Worm (Caenorhabditis elegans) whole organism, L4 larva: Measurements from ENCODE around the gene rme-4.

Experiments used
- ZK546.5 ChIP-seq, 2 experiments: sonication (generic microtip); optimal IDR thresholded peaks; 2 replicates each; lab custom pipeline; 2017; ENCODE audit warnings: missing biosample characterization in 2 of 2, missing genetic modification characterization in 2 of 2
- egl-27 ChIP-seq: sonication (generic microtip); optimal IDR thresholded peaks from 3 replicates; lab custom pipeline; 2017; ENCODE audit warnings: missing biosample characterization, missing genetic modification reagents, missing genetic modification characterization
- fkh-10 ChIP-seq: fragments of 150-350 bp; optimal IDR thresholded peaks from 2 replicates; lab custom pipeline; 2014; ENCODE audit warnings: missing biosample characterization, missing genetic modification reagents, missing genetic modification characterization
- fos-1 ChIP-seq: fragments of 150-350 bp; optimal IDR thresholded peaks from 2 replicates; lab custom pipeline; 2014; ENCODE audit warnings: missing biosample characterization, missing genetic modification characterization
- gei-8 ChIP-seq: fragments of 200-800 bp; sonication (Bioruptor generic); optimal IDR thresholded peaks from 2 replicates; lab custom pipeline; 2018; ENCODE audit warnings: mild to moderate bottlenecking, missing genetic modification characterization, missing compliant biosample characterization
- jun-1 ChIP-seq: fragments of 150-350 bp; optimal IDR thresholded peaks from 2 replicates; lab custom pipeline; 2014; ENCODE audit warnings: missing biosample characterization, missing genetic modification reagents, missing genetic modification characterization
- lin-15B ChIP-seq: fragments of 150-350 bp; sonication (generic microtip); optimal IDR thresholded peaks from 3 replicates; lab custom pipeline; 2014; ENCODE audit warnings: missing biosample characterization, missing genetic modification characterization
- madf-9 ChIP-seq: fragments of 200-800 bp; sonication (Bioruptor generic); conservative IDR thresholded peaks from 2 replicates; pipeline ENCODE4 v1.3.6; 2022; ENCODE audit warnings: missing genetic modification reagents, missing genetic modification characterization, missing compliant biosample characterization
- nhr-76 ChIP-seq: fragments of 150-350 bp; optimal IDR thresholded peaks from 2 replicates; lab custom pipeline; 2014; ENCODE audit warnings: missing biosample characterization, missing genetic modification characterization
- pha-4 ChIP-seq, 2 experiments: fragments of 150-350 bp in 1 of 2; fragments of 200-800 bp in 1 of 2; sonication (Bioruptor generic) in 1 of 2; IDR thresholded peaks in 1 of 2; optimal IDR thresholded peaks in 1 of 2; 2 replicates each; pipeline versions ENCODE4 v1.3.6 to Lab custom; 2014 to 2022; ENCODE audit warnings: missing genetic modification characterization in 2 of 2, missing genetic modification reagents in 2 of 2, missing biosample characterization in 1 of 2, missing compliant biosample characterization in 1 of 2
- unc-130 ChIP-seq: sonication (generic microtip); optimal IDR thresholded peaks from 2 replicates; lab custom pipeline; 2016; ENCODE audit warnings: missing genetic modification reagents, missing genetic modification characterization, missing compliant biosample characterization
- unc-39 ChIP-seq: sonication (generic microtip); optimal IDR thresholded peaks from 2 replicates; lab custom pipeline; 2017; ENCODE audit warnings: missing biosample characterization, missing genetic modification characterization
- unc-62 ChIP-seq, 3 experiments: fragments of 150-350 bp in 1 of 3; sonication (generic microtip); optimal IDR thresholded peaks in 2 of 3; peaks in 1 of 3; 1 replicate in 1 of 3; 2 replicates in 2 of 3; lab custom pipeline; 2014 to 2017; ENCODE audit warnings: missing biosample characterization in 3 of 3, missing genetic modification characterization in 3 of 3, missing genetic modification reagents in 3 of 3, missing genotype in 1 of 3

DNA sequence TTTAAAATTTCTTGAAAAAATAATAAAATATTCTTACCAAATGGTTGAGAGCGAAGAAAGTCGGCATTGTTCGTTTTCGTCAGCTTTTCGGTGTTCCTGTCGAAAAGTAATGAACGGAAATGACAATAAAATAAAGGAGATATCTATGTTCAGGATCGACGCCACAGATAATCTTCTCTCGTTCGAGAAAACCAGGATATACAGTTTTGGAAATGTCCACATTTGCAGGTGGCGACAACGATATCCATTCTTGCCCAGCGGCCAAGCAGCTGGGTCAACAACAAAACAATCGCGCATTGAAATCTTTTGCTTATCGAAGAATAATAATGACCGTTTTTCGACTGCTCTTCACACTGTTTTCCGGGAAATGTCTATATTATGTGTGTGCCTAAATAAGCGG, 24.0 kb downstream of the rme-4 start, which contains the start of gene R07E3.7:
- TF ChIP-seq jun-1 (tag; lab: Kevin White, UChicago): no peak
- no peak for TF ChIP-seq madf-9 (GFP tag; lab: Robert Waterston, UW)
- no peak for TF ChIP-seq unc-130 (GFP tag; lab: Kevin White, UChicago)
- TF ChIP-seq pha-4 (GFP tag; IDR thresholded peaks at IDR 0.05; lab: Robert Waterston, UW): no peak
- TF ChIP-seq pha-4 (tag; optimal IDR thresholded peaks at IDR 0.05; lab: Kevin White, UChicago): no peak
- TF ChIP-seq fkh-10 (GFP tag; lab: Kevin White, UChicago): no peak
- no peak for TF ChIP-seq lin-15B (tag; lab: Kevin White, UChicago)
- no peak for TF ChIP-seq fos-1 (tag; lab: Kevin White, UChicago)
- no peak for TF ChIP-seq gei-8 (GFP tag; lab: Kevin White, UChicago)
- no peak for TF ChIP-seq unc-39 (tag; lab: Kevin White, UChicago)
- no peak for TF ChIP-seq unc-62 (GFP tag; optimal IDR thresholded peaks at IDR 0.05 in 1 of 2; lab: Kevin White, UChicago)
- TF ChIP-seq unc-62 (tag; optimal IDR thresholded peaks at IDR 0.05; lab: Kevin White, UChicago): no peak
- no peak for TF ChIP-seq ZK546.5 (tag; optimal IDR thresholded peaks at IDR 0.05; lab: Kevin White, UChicago)
- no peak for TF ChIP-seq egl-27 (tag; lab: Kevin White, UChicago)
- TF ChIP-seq nhr-76 (tag; lab: Kevin White, UChicago): no peak
